Fruit fly (Drosophila melanogaster): ENCODE measurements around the gene Ugalt.

DNA sequence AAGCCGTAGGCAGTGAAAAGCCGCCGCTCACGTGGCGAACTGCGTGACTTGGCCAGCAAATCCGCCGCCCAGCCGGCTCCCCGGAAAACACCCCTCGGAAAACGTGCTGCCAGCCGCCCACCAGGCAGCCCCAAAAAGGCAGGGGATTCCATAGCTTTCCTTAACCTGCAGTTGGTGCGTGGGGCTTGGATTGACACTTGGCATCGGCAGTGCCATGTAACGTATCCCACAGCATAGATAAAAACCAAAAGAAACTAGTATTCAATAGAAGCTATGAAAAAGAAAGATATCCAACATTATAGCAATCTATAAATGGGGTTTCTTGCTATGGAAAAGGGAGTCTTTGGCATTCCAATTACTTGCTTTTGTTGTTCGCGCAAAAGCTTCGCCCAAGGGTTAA is 18.6 kb downstream of the Ugalt start:
- TF ChIP-seq h (optimal IDR thresholded peaks at IDR 0.05) (no peak), Sin3A (optimal IDR thresholded peaks at IDR 0.05) (no peak), psq (optimal IDR thresholded peaks at IDR 0.05) (no peak), Myc (optimal IDR thresholded peaks at IDR 0.05) (no peak), insv (optimal IDR thresholded peaks at IDR 0.05) (no peak), ttk (optimal IDR thresholded peaks at IDR 0.05) (no peak)

All from Kc167 (cell line).